Fruit fly (Drosophila melanogaster): ENCODE results near the gene CG15452.

DNA sequence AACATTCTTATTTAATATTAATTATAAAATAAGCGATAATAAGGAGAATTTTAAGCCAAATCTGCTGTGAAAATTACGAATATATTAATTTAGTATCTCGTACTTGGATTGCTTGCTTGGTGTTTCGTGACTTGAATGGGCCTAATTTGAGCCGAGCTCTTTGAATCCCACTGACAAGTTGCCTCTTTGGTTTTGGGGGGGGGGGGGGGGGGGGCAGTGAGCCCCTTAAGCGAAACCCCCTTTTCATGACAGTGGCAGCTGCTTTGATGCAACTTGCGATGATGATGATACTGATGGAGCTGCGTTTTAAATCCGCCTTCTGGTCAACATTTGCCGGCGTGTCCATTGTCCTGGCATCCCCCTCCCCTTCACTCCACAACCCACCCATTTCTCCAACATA, 41.4 kb downstream of the CG15452 start:
- TF ChIP-seq CG14711 (tag; optimal IDR thresholded peaks at IDR 0.05) (no peak), CG11617 (GFP tag; optimal IDR thresholded peaks at IDR 0.05) (no peak), CG1620 (GFP tag; optimal IDR thresholded peaks at IDR 0.05) (no peak)

Data from whole organism, adult.